Fruit fly (Drosophila melanogaster): ENCODE results near the gene CG5412.

Gene CG5412

dm6 chr3R:20549017-20549854 is 27.6 kb upstream of the CG5412 start (continued):
- TF ChIP-seq CG6254 (GFP tag; optimal IDR thresholded peaks at IDR 0.05) (no peak), exex (tag; optimal IDR thresholded peaks at IDR 0.05) (peak; percentile 63), chif (GFP tag; optimal IDR thresholded peaks at IDR 0.05) (no peak), B-H2 (GFP tag; optimal IDR thresholded peaks at IDR 0.05) (peak; percentile 34)

DNA sequence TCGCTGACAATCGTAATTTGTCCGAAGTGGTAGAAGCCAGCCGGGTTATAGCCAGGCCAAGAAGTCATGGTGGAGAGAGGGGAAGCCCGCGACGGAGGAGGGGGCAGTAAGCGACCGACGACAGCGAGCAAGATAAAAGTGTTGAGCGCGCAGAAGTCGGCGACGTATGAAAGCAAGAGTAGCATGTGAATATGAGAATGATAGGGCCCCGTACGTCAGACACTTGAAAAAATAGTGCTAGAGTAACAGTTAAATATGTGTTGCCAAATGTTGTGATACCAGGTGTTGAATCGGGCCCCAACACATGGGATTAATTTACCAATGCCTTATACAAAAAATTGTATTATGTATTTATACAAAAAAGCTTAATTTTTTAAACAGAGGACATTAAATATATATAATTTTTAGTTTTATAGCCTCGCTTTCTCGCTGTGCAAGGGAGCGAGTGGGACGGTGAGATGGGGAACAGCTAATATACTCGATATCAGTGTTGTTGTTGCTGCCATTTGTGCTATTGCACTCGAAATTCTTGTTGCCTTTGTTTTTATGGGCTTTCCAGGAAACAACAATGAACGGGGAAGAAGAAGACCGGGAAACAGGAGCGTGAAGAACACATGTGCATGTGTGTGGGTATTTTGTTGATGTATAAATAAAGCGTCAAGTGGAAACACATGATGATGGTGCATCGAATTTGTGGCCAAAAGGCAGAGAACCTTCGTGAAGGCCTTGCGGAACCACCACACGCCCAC is 26.8 kb upstream of the CG5412 start:
- peak; percentile 64 for TF ChIP-seq zen (tag; optimal IDR thresholded peaks at IDR 0.05)
- peak; percentile 63 for TF ChIP-seq sim (GFP tag; IDR thresholded peaks at IDR 0.05)
- peak; percentile 53 for TF ChIP-seq CG12219 (GFP tag; optimal IDR thresholded peaks at IDR 0.05)
- peak; percentile 79 for TF ChIP-seq rib (GFP tag; IDR thresholded peaks at IDR 0.05)
- TF ChIP-seq H15 (GFP tag; IDR thresholded peaks at IDR 0.05): peak; percentile 74; the same call in 2 of the 3 replicates
- TF ChIP-seq pb (GFP tag; optimal IDR thresholded peaks at IDR 0.05): no peak
- TF ChIP-seq CG12769 (tag; optimal IDR thresholded peaks at IDR 0.05): peak; percentile 39
- peak; percentile 88 for TF ChIP-seq bcd (GFP tag; optimal IDR thresholded peaks at IDR 0.05)
- TF ChIP-seq insv (GFP tag; optimal IDR thresholded peaks at IDR 0.05): no peak
- TF ChIP-seq Tbp (GFP tag; optimal IDR thresholded peaks at IDR 0.05): no peak
- peak; percentile 23 for TF ChIP-seq Bdp1 (GFP tag; optimal IDR thresholded peaks at IDR 0.05)
- TF ChIP-seq NC2α (GFP tag; optimal IDR thresholded peaks at IDR 0.05): no peak
- TF ChIP-seq Bgb (GFP tag; IDR thresholded peaks at IDR 0.05; ENCODE audit: partially characterized antibody): peak; percentile 35; the same call in 1 of the 2 replicates
- peak; percentile 30 for TF ChIP-seq CG18011 (GFP tag; optimal IDR thresholded peaks at IDR 0.05)
- peak; percentile 62 for TF ChIP-seq Spps (tag; optimal IDR thresholded peaks at IDR 0.05)
- TF ChIP-seq CrebB (tag; optimal IDR thresholded peaks at IDR 0.05): peak; percentile 48
- TF ChIP-seq gt (GFP tag; IDR thresholded peaks at IDR 0.05): peak; percentile 40; the same call in 1 of the 2 replicates
- peak; percentile 81 for TF ChIP-seq ATbp (GFP tag; optimal IDR thresholded peaks at IDR 0.05)
- no peak for TF ChIP-seq kni (GFP tag; optimal IDR thresholded peaks at IDR 0.05)
- TF ChIP-seq CG10565 (GFP tag; optimal IDR thresholded peaks at IDR 0.05): peak; percentile 25
- TF ChIP-seq CG10209 (GFP tag; optimal IDR thresholded peaks at IDR 0.05): peak; percentile 86
- TF ChIP-seq CG34224 (GFP tag; IDR thresholded peaks at IDR 0.05; ENCODE audit: partially characterized antibody): no peak
- TF ChIP-seq Pdp1 (GFP tag; optimal IDR thresholded peaks at IDR 0.05): peak in 1 of 2 experiments; percentile 63
- TF ChIP-seq ERR (GFP tag; optimal IDR thresholded peaks at IDR 0.05): no peak
- peak; percentile 88 for TF ChIP-seq CG17359 (tag; optimal IDR thresholded peaks at IDR 0.05)
- TF ChIP-seq usp (GFP tag; optimal IDR thresholded peaks at IDR 0.05): no peak
- peak; percentile 90 for TF ChIP-seq Dbx (GFP tag; IDR thresholded peaks at IDR 0.05)
- no peak for TF ChIP-seq CTCF (GFP tag; optimal IDR thresholded peaks at IDR 0.05)
- TF ChIP-seq esg (GFP tag; conservative IDR thresholded peaks at IDR 0.05): peak; percentile 85
- TF ChIP-seq CG17328 (GFP tag; IDR thresholded peaks at IDR 0.05): peak; percentile 87
- TF ChIP-seq CG10321 (GFP tag; IDR thresholded peaks at IDR 0.05): peak; percentile 54
- TF ChIP-seq bigmax (GFP tag; optimal IDR thresholded peaks at IDR 0.05): no peak
- TF ChIP-seq CG11723 (GFP tag; optimal IDR thresholded peaks at IDR 0.05): peak; percentile 75
- peak; percentile 87 for TF ChIP-seq CG14667 (GFP tag; IDR thresholded peaks at IDR 0.05)
- peak; percentile 93 for TF ChIP-seq CG2712 (tag; optimal IDR thresholded peaks at IDR 0.05)
- no peak for TF ChIP-seq Dp (GFP tag; optimal IDR thresholded peaks at IDR 0.05)
- TF ChIP-seq CG3838 (GFP tag; optimal IDR thresholded peaks at IDR 0.05): peak; percentile 41
- TF ChIP-seq CG1647 (GFP tag; optimal IDR thresholded peaks at IDR 0.05): peak; percentile 1
- TF ChIP-seq CG3281 (GFP tag; optimal IDR thresholded peaks at IDR 0.05): peak; percentile 87
- TF ChIP-seq CG16779 (GFP tag; IDR thresholded peaks at IDR 0.05): peak; percentile 43; the same call in 1 of the 2 replicates
- TF ChIP-seq prd (optimal IDR thresholded peaks at IDR 0.05): no peak
- TF ChIP-seq prd (GFP tag; IDR thresholded peaks at IDR 0.05): peak; percentile 87

Measured in whole organism, embryonic.